Fruit fly (Drosophila melanogaster) whole organism: ENCODE measurements around the gene TfIIB.

Experiments used
- CG8478 ChIP-seq: fragments of >200 bp; optimal IDR thresholded peaks from 2 replicates; lab custom pipeline; 2018; ENCODE audit warnings: inconsistent platforms
- Dll ChIP-seq: fragments of >200 bp; optimal IDR thresholded peaks from 2 replicates; lab custom pipeline; 2017
- EcR ChIP-seq, 2 experiments: fragments of >200 bp; optimal IDR thresholded peaks; 2 replicates each; lab custom pipeline; 2017; ENCODE audit warnings: missing biosample characterization in 2 of 2, missing genetic modification characterization in 2 of 2, missing genetic modification reagents in 2 of 2
- pan ChIP-seq: fragments of >200 bp; optimal IDR thresholded peaks from 2 replicates; lab custom pipeline; 2017
- psq ChIP-seq: fragments of >200 bp; optimal IDR thresholded peaks from 2 replicates; lab custom pipeline; 2017
- usp ChIP-seq: fragments of >200 bp; optimal IDR thresholded peaks from 2 replicates; lab custom pipeline; 2017; ENCODE audit warnings: missing biosample characterization, missing genetic modification characterization, mixed read lengths

TfIIB gene

DNA sequence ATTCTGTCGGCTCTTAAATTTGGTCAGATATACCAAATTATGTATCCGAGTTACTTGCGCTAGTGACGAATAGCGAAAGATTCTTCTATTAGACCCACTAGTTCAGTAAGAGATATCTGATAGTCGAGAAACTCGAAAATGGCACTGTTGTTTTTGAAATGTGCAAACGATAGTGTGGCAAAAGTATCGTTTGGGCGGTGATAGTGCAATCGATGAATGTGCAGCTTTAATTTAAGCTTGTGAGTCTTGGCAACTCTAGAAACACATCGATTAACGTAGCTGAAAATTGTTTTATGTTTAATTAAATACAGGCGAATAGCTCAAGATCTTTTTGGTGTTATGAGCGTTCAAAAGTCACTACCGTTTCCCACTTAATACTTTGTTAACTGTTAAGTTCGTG lies 6.2 kb downstream of the TfIIB start, which contains the start of gene STUB1:
TSS of gene STUB1 (plus strand) at position 232 of the 400 bp plus-strand sequence.
- TF ChIP-seq psq (lab: Kevin White, UChicago), result no peak
- TF ChIP-seq usp, result no peak
- no peak for TF ChIP-seq pan (lab: Kevin White, UChicago)
- TF ChIP-seq EcR (GFP tag; optimal IDR thresholded peaks at IDR 0.05; lab: Kevin White, UChicago), result no peak
- TF ChIP-seq CG8478 (lab: Kevin White, UChicago), result no peak
- no peak for TF ChIP-seq Dll (lab: Kevin White, UChicago)

DNA sequence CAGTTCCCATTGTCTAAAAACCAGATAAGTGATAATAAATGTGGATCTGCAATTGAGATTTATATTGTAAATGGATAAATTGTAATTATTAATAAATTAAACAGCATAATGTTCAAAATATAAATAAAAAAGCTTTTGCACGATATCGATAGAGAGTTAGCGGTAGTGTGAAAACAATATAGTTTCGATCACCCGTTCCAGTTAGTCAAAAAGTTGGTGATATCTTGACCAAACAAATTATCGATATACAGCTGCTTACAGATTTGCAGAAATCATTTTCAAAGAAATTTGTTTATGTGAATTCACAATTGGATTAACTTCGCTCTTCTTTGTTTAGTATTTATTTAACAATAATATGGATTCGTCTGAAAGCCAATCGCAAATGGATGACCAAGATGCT lies 8.0 kb downstream of the TfIIB start, which contains the start of gene Nse4:
TSS of gene Nse4 (plus strand) at position 267 of the 400 bp plus-strand sequence.
- no peak for TF ChIP-seq CG8478 (lab: Kevin White, UChicago)

dm6 chr2L:10442048-10442790 lies 11.1 kb downstream of the TfIIB start, which contains the start of gene loh:
TSS of gene loh (plus strand) at chr2L:10442534.
- TF ChIP-seq usp (no peak), psq (lab: Kevin White, UChicago) (no peak), CG8478 (lab: Kevin White, UChicago) (no peak), pan (lab: Kevin White, UChicago) (no peak), EcR (GFP tag; optimal IDR thresholded peaks at IDR 0.05; lab: Kevin White, UChicago) (no peak), Dll (lab: Kevin White, UChicago) (no peak)

- TF ChIP-seq usp (no peak), pan (lab: Kevin White, UChicago) (no peak), EcR (GFP tag; optimal IDR thresholded peaks at IDR 0.05; lab: Kevin White, UChicago) (no peak), Dll (lab: Kevin White, UChicago) (no peak), psq (lab: Kevin White, UChicago) (no peak), CG8478 (lab: Kevin White, UChicago) (no peak)
Measured at dm6 chr2L:10452296-10452695, 21.2 kb downstream of the TfIIB start, which contains the start of gene ppk10. TSS of gene ppk10 (minus strand) at chr2L:10452396.

- TF ChIP-seq usp, result no peak
- TF ChIP-seq EcR (GFP tag; optimal IDR thresholded peaks at IDR 0.05; lab: Kevin White, UChicago), result no peak
- TF ChIP-seq pan (lab: Kevin White, UChicago), result no peak
Measured at dm6 chr2L:10455944-10456520, 24.9 kb downstream of the TfIIB start.

- TF ChIP-seq psq (lab: Kevin White, UChicago) (no peak), EcR (GFP tag; optimal IDR thresholded peaks at IDR 0.05; lab: Kevin White, UChicago) (no peak), Dll (lab: Kevin White, UChicago) (no peak), pan (lab: Kevin White, UChicago) (no peak), usp (no peak), CG8478 (lab: Kevin White, UChicago) (no peak)
Measured at dm6 chr2L:10457191-10457899, 26.2 kb downstream of the TfIIB start, which contains the start of the genes LManI and LManII. TSS of gene LManI (minus strand) at chr2L:10457241. TSS of gene LManII (plus strand) at chr2L:10457658.

DNA sequence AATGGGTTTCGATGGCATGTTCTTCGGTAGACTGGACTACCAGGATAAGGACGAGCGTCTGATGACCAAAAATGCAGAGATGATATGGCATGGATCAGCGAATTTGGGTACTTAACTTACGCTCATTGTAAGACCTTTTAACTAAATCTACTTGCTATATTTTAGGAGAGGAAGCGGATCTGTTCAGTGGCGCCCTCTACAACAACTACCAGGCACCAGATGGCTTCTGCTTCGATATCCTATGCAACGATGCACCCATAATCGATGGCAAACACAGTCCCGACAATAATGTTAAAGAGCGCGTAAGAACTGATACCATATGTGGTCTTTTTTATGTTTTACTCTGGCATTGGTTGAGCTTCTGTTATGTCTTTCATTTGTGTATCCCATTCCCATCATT lies 27.8 kb downstream of the TfIIB start:
- TF ChIP-seq EcR (GFP tag; optimal IDR thresholded peaks at IDR 0.05; lab: Kevin White, UChicago) (no peak), CG8478 (lab: Kevin White, UChicago) (no peak), psq (lab: Kevin White, UChicago) (no peak), pan (lab: Kevin White, UChicago) (no peak), usp (no peak), Dll (lab: Kevin White, UChicago) (no peak)

dm6 chr2L:10466865-10467270 lies 35.7 kb downstream of the TfIIB start:
- no peak for TF ChIP-seq psq (lab: Kevin White, UChicago)
- TF ChIP-seq pan (lab: Kevin White, UChicago), result no peak
- no peak for TF ChIP-seq EcR (GFP tag; optimal IDR thresholded peaks at IDR 0.05; lab: Kevin White, UChicago)
- no peak for TF ChIP-seq CG8478 (lab: Kevin White, UChicago)
- no peak for TF ChIP-seq usp
- no peak for TF ChIP-seq Dll (lab: Kevin White, UChicago)

DNA sequence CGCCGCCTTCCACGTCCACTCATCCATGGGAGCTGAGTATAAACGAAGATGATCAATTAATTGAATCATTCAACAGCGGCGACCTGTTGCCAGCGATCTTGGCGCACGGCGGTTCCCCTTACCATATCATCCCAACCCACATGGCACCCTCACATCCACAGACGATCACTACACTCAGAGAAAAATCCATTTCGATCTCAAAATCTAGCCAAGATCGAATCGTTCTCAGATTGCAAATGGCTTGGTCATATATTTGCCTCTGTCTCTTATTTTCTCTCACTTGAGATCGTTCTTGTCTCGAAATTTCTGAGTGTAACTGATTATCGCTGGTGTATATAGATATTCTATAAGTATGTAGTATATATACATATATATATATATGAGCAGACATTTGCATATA lies 37.2 kb downstream of the TfIIB start:
- no peak for TF ChIP-seq psq (lab: Kevin White, UChicago)
- no peak for TF ChIP-seq usp
- TF ChIP-seq pan (lab: Kevin White, UChicago), result no peak
- TF ChIP-seq EcR (GFP tag; optimal IDR thresholded peaks at IDR 0.05; lab: Kevin White, UChicago), result no peak
- no peak for TF ChIP-seq CG8478 (lab: Kevin White, UChicago)
- no peak for TF ChIP-seq Dll (lab: Kevin White, UChicago)

DNA sequence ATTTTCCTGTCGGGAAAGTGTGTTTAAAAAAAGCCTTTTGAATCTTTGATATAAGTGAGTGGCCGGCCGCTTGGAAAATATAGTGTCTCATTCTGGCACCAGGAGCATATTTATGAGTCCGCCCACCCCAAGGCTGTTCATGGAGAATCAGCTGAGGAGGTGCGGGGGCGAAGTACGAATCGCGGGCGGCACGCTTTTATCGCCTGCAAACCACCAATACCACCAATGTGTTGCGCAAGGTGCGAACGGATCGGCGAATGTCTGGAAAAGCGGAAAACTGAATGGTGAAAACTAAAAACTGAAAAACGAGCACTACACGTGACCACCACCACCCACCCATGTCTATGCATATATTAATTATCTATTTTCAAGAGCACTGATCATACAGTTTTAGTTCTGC lies 37.8 kb downstream of the TfIIB start:
- TF ChIP-seq CG8478 (lab: Kevin White, UChicago), result no peak
- no peak for TF ChIP-seq psq (lab: Kevin White, UChicago)
- no peak for TF ChIP-seq Dll (lab: Kevin White, UChicago)
- no peak for TF ChIP-seq EcR (GFP tag; optimal IDR thresholded peaks at IDR 0.05; lab: Kevin White, UChicago)
- no peak for TF ChIP-seq usp
- no peak for TF ChIP-seq pan (lab: Kevin White, UChicago)

- no peak for TF ChIP-seq CG8478 (lab: Kevin White, UChicago)
- TF ChIP-seq usp, result no peak
- TF ChIP-seq pan (lab: Kevin White, UChicago), result no peak
- TF ChIP-seq psq (lab: Kevin White, UChicago), result no peak
- TF ChIP-seq EcR (GFP tag; optimal IDR thresholded peaks at IDR 0.05; lab: Kevin White, UChicago), result no peak
- no peak for TF ChIP-seq Dll (lab: Kevin White, UChicago)
Measured at dm6 chr2L:10470211-10470610, 39.1 kb downstream of the TfIIB start.
